Worm (Caenorhabditis elegans) whole organism, L2 larva: ENCODE measurements around the gene gldi-10.

ENCODE experiments used
- R02D3.7 ChIP-seq: fragments of 150-350 bp; optimal IDR thresholded peaks from 2 replicates; lab custom pipeline; 2014; ENCODE audit warnings: missing biosample characterization, missing genetic modification characterization
- ama-1 ChIP-seq: fragments of 150-350 bp; optimal IDR thresholded peaks from 2 replicates; lab custom pipeline; 2018; ENCODE audit warnings: inconsistent platforms
- blmp-1 ChIP-seq: sonication (generic microtip); optimal IDR thresholded peaks from 2 replicates; lab custom pipeline; 2017; ENCODE audit warnings: missing genetic modification characterization, mild to moderate bottlenecking, missing compliant biosample characterization, antibody characterized with exemption, moderate library complexity; ENCODE audit not compliant: insufficient read depth
- egl-27 ChIP-seq: sonication (generic microtip); optimal IDR thresholded peaks from 3 replicates; lab custom pipeline; 2017; ENCODE audit warnings: missing biosample characterization, missing genetic modification reagents, missing genetic modification characterization
- lin-11 ChIP-seq: fragments of 150-350 bp; sonication (generic microtip); optimal IDR thresholded peaks from 2 replicates; lab custom pipeline; 2014; ENCODE audit warnings: missing biosample characterization, missing genetic modification characterization, inconsistent platforms, mixed read lengths
- lin-39 ChIP-seq: fragments of 150-350 bp; optimal IDR thresholded peaks from 2 replicates; lab custom pipeline; 2014; ENCODE audit warnings: missing biosample characterization, missing genetic modification reagents, missing genetic modification characterization
- mab-5 ChIP-seq: fragments of 150-350 bp; optimal IDR thresholded peaks from 2 replicates; lab custom pipeline; 2014; ENCODE audit warnings: missing biosample characterization, missing genetic modification characterization
- nhr-12 ChIP-seq: fragments of 150-350 bp; optimal IDR thresholded peaks from 2 replicates; lab custom pipeline; 2014; ENCODE audit warnings: missing biosample characterization, missing genetic modification characterization
- nhr-237 ChIP-seq: fragments of 150-350 bp; optimal IDR thresholded peaks from 2 replicates; lab custom pipeline; 2014; ENCODE audit warnings: missing biosample characterization, missing genetic modification characterization
- skn-1 ChIP-seq: sonication (generic microtip); optimal IDR thresholded peaks from 2 replicates; lab custom pipeline; 2017; ENCODE audit warnings: missing biosample characterization, missing genetic modification characterization
- sma-9 ChIP-seq, 2 experiments: fragments of 150-350 bp in 1 of 2; sonication (generic microtip) in 1 of 2; optimal IDR thresholded peaks; 2 replicates each; lab custom pipeline; 2014 to 2016; ENCODE audit warnings: missing genetic modification characterization in 2 of 2, mild to moderate bottlenecking in 1 of 2, missing biosample characterization in 1 of 2, missing compliant biosample characterization in 1 of 2, missing genetic modification reagents in 1 of 2, moderate library complexity in 1 of 2
- snpc-4 ChIP-seq: fragments of 150-350 bp; optimal IDR thresholded peaks from 2 replicates; lab custom pipeline; 2014; ENCODE audit warnings: missing biosample characterization, missing genetic modification characterization
- ztf-4 ChIP-seq: fragments of 150-350 bp; optimal IDR thresholded peaks from 2 replicates; lab custom pipeline; 2014; ENCODE audit warnings: missing biosample characterization, missing genetic modification characterization

DNA sequence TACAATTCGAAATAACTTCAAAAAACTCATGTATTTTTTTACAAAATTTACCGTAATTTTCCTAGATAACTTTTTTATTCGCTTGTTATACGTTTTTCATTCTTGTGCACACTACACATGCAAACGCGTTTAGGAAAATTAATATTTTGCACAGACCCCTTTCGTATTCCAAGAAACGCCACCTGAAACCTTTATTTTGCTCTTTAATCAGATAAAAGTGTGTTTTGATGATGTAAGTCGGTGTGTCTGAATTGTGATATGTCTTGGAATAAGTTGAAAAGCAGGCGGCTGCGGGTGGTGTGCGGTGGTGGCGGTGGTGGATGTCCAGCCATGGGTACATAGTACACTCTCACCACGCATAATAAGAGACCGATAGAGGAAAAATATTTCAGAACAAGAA lies 45.6 kb upstream of the gldi-10 start:
- TF ChIP-seq ztf-4 (tag; lab: Kevin White, UChicago) (no peak), skn-1 (tag; lab: Kevin White, UChicago) (no peak), mab-5 (tag; lab: Kevin White, UChicago) (no peak), lin-11 (tag; lab: Kevin White, UChicago) (no peak), egl-27 (no peak), R02D3.7 (tag; lab: Kevin White, UChicago) (no peak), nhr-237 (tag; lab: Kevin White, UChicago) (no peak), lin-39 (no peak), nhr-12 (tag; lab: Kevin White, UChicago) (no peak), sma-9 (GFP tag; optimal IDR thresholded peaks at IDR 0.05; lab: Kevin White, UChicago) (peak; percentile 3), sma-9 (tag; optimal IDR thresholded peaks at IDR 0.05; lab: Kevin White, UChicago) (no peak), snpc-4 (tag; lab: Kevin White, UChicago) (no peak), blmp-1 (tag; lab: Kevin White, UChicago) (no peak), ama-1 (lab: Kevin White, UChicago) (no peak)
